Worm (Caenorhabditis elegans): ENCODE results near the gene D2096.13.

D2096.13 gene

ce11 chrIV:8339636-8340035 lies 18.8 kb downstream of the D2096.13 start, which contains the start of gene lgc-6:
Gene lgc-6 (plus strand): TSS chrIV:8339936.
- TF ChIP-seq B0310.2 (tag; optimal IDR thresholded peaks at IDR 0.05) (no peak), tbx-37 (GFP tag; conservative IDR thresholded peaks at IDR 0.05) (no peak), ceh-13 (GFP tag; optimal IDR thresholded peaks at IDR 0.05) (no peak), tra-4 (tag; optimal IDR thresholded peaks at IDR 0.05) (no peak)

- TF ChIP-seq ceh-36 (tag; optimal IDR thresholded peaks at IDR 0.05), result peak; percentile 69
- TF ChIP-seq F13C5.2 (tag; optimal IDR thresholded peaks at IDR 0.05), result peak; percentile 18
- TF ChIP-seq pes-1 (GFP tag; IDR thresholded peaks at IDR 0.05), result peak; percentile 76
- TF ChIP-seq hmg-4 (GFP tag; optimal IDR thresholded peaks at IDR 0.05), result peak; percentile 41
- TF ChIP-seq tbx-11 (GFP tag; IDR thresholded peaks at IDR 0.05), result no peak
- TF ChIP-seq ceh-13 (GFP tag; optimal IDR thresholded peaks at IDR 0.05), result no peak
- peak; percentile 65; the same call in 1 of the 2 replicates for TF ChIP-seq flt-1 (GFP tag; IDR thresholded peaks at IDR 0.05)
- TF ChIP-seq sea-1 (GFP tag; conservative IDR thresholded peaks at IDR 0.05), result peak; percentile 67; the same call in 1 of the 2 replicates
- TF ChIP-seq aly-1 (tag; optimal IDR thresholded peaks at IDR 0.05), result peak; percentile 100
- peak; percentile 78; the same call in 1 of the 2 replicates for TF ChIP-seq scrt-1 (GFP tag; IDR thresholded peaks at IDR 0.05)
- TF ChIP-seq tra-4 (tag; optimal IDR thresholded peaks at IDR 0.05), result peak; percentile 25
- peak; percentile 88 for TF ChIP-seq B0310.2 (tag; optimal IDR thresholded peaks at IDR 0.05)
- TF ChIP-seq ama-1 (optimal IDR thresholded peaks at IDR 0.05), result peak; percentile 99
- no peak for TF ChIP-seq hnd-1 (tag; optimal IDR thresholded peaks at IDR 0.05)
- TF ChIP-seq hmbx-1 (tag; optimal IDR thresholded peaks at IDR 0.05), result peak; percentile 60
- TF ChIP-seq tbx-37 (GFP tag; conservative IDR thresholded peaks at IDR 0.05), result no peak
- no peak for TF ChIP-seq ets-7 (tag; optimal IDR thresholded peaks at IDR 0.05)
Observed at ce11 chrIV:8333988-8334863, 24.2 kb downstream of the D2096.13 start, which contains the start of gene his-32. Gene his-32 (plus strand): TSS chrIV:8334305.

ce11 chrIV:8333954-8333987 lies 24.6 kb downstream of the D2096.13 start, which contains the start of gene his-31:
Gene his-31 (minus strand): TSS chrIV:8333983.
- no peak for TF ChIP-seq sea-1 (GFP tag; conservative IDR thresholded peaks at IDR 0.05)
- no peak for TF ChIP-seq tbx-11 (GFP tag; IDR thresholded peaks at IDR 0.05)

DNA sequence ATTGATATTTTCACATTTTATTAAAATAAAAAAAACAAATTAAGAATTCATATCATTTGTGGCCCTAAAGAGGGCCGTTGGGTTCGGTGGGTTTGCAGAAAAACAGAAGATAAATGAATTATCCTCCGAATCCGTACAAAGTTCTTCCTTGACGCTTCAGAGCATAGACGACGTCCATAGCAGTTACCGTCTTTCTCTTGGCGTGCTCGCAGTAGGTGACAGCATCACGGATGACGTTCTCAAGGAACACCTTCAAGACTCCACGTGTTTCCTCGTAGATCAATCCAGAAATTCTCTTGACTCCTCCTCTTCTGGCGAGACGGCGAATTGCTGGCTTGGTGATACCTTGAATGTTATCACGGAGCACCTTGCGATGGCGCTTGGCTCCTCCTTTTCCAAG lies 24.8 kb downstream of the D2096.13 start:
- TF ChIP-seq F13C5.2 (tag; optimal IDR thresholded peaks at IDR 0.05) (no peak), ama-1 (optimal IDR thresholded peaks at IDR 0.05) (peak; percentile 97), tbx-37 (GFP tag; conservative IDR thresholded peaks at IDR 0.05) (no peak), aly-1 (tag; optimal IDR thresholded peaks at IDR 0.05) (peak; percentile 47), B0310.2 (tag; optimal IDR thresholded peaks at IDR 0.05) (no peak), hnd-1 (tag; optimal IDR thresholded peaks at IDR 0.05) (no peak)

DNA sequence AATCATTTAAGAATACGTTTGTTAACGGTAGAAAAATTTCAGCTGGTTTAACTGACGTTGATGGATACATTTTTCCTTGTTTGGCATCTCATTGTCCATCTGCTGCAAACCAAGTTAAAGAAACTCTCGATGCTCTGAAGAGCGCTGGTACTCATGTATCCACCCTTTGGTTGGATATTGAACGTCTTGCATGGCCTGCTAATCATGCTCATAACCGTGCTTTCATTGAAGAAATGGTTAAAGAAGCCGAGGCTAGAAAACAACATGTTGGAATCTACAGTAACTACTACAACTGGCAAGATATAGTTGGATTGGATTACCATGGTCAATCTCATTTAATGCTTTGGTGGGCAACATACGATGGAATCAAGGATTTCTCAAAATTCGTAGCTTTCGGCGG lies 25.4 kb downstream of the D2096.13 start:
- 0 out of 2 replicates have a peak, but pooled peaks have one; percentile 2 for TF ChIP-seq flt-1 (GFP tag; IDR thresholded peaks at IDR 0.05)
- TF ChIP-seq ets-7 (tag; optimal IDR thresholded peaks at IDR 0.05), result no peak

- TF ChIP-seq aly-1 (tag; optimal IDR thresholded peaks at IDR 0.05) (no peak), tbx-37 (GFP tag; conservative IDR thresholded peaks at IDR 0.05) (no peak), F13C5.2 (tag; optimal IDR thresholded peaks at IDR 0.05) (no peak), sea-1 (GFP tag; conservative IDR thresholded peaks at IDR 0.05) (no peak)
Observed at ce11 chrIV:8332526-8332925, 25.9 kb downstream of the D2096.13 start, which contains the start of gene lys-10. Gene lys-10 (plus strand): TSS chrIV:8332826.

DNA sequence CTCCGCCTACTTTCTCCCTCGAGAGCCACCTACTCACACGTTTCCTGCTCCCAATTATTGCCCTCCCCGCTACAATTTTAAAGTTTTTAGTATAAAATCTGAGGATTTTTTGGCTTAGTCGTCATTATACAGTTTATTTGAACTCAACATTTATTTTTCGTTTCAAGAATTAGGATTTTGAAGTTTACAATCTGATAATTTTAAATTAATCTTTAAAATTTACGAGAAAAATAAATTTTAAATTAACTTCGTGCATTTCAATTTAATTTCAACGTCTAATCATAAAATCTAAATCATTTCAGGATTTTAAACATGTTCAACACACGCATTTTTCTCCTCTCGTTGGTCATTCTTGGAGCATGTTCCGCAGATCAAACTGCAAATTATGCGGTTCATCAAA lies 29.5 kb downstream of the D2096.13 start, which contains the start of gene F35H10.2:
Gene F35H10.2 (plus strand): TSS at position 301 of the 400 bp plus-strand sequence.
- TF ChIP-seq tbx-11 (GFP tag; IDR thresholded peaks at IDR 0.05) (no peak), sea-1 (GFP tag; conservative IDR thresholded peaks at IDR 0.05) (no peak), ama-1 (optimal IDR thresholded peaks at IDR 0.05) (no peak), aly-1 (tag; optimal IDR thresholded peaks at IDR 0.05) (no peak), ceh-36 (tag; optimal IDR thresholded peaks at IDR 0.05) (no peak), hmbx-1 (tag; optimal IDR thresholded peaks at IDR 0.05) (no peak), B0310.2 (tag; optimal IDR thresholded peaks at IDR 0.05) (no peak), flt-1 (GFP tag; IDR thresholded peaks at IDR 0.05) (no peak), scrt-1 (GFP tag; IDR thresholded peaks at IDR 0.05) (no peak), hnd-1 (tag; optimal IDR thresholded peaks at IDR 0.05) (no peak), ceh-13 (GFP tag; optimal IDR thresholded peaks at IDR 0.05) (no peak), ets-7 (tag; optimal IDR thresholded peaks at IDR 0.05) (no peak), hmg-4 (GFP tag; optimal IDR thresholded peaks at IDR 0.05) (no peak), F13C5.2 (tag; optimal IDR thresholded peaks at IDR 0.05) (no peak), tbx-37 (GFP tag; conservative IDR thresholded peaks at IDR 0.05) (no peak), tra-4 (tag; optimal IDR thresholded peaks at IDR 0.05) (no peak)

DNA sequence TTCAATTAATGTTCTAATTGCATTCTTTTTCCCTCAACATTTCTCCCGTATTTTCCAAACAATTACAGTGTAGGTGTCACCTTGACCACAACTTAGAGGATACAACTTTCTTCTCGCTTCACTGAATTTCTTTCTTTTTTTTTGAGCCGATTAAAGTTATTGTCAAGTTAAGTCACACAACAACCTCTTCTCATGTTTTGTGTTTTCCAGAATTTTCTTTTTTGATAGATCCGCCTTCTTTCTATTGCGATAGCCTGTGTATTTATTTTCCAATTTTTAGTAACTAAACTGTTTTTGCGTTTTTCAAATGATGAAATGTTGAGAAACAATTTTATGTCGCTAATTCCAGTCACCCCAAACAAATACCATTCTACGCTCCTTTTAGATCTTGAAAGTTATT lies 32.7 kb downstream of the D2096.13 start, which contains the start of gene F35H10.3:
Gene F35H10.3 (plus strand): TSS at position 301 of the 400 bp plus-strand sequence.
- no peak for TF ChIP-seq pes-1 (GFP tag; IDR thresholded peaks at IDR 0.05)
- TF ChIP-seq hmg-4 (GFP tag; optimal IDR thresholded peaks at IDR 0.05), result no peak
- no peak for TF ChIP-seq F13C5.2 (tag; optimal IDR thresholded peaks at IDR 0.05)
- TF ChIP-seq ama-1 (optimal IDR thresholded peaks at IDR 0.05), result no peak
- TF ChIP-seq ceh-13 (GFP tag; optimal IDR thresholded peaks at IDR 0.05), result no peak
- no peak for TF ChIP-seq hmbx-1 (tag; optimal IDR thresholded peaks at IDR 0.05)
- no peak for TF ChIP-seq B0310.2 (tag; optimal IDR thresholded peaks at IDR 0.05)
- no peak for TF ChIP-seq flt-1 (GFP tag; IDR thresholded peaks at IDR 0.05)
- no peak for TF ChIP-seq tbx-37 (GFP tag; conservative IDR thresholded peaks at IDR 0.05)
- TF ChIP-seq tra-4 (tag; optimal IDR thresholded peaks at IDR 0.05), result no peak
- TF ChIP-seq scrt-1 (GFP tag; IDR thresholded peaks at IDR 0.05), result no peak
- TF ChIP-seq ets-7 (tag; optimal IDR thresholded peaks at IDR 0.05), result no peak
- TF ChIP-seq hnd-1 (tag; optimal IDR thresholded peaks at IDR 0.05), result no peak
- TF ChIP-seq sea-1 (GFP tag; conservative IDR thresholded peaks at IDR 0.05), result no peak
- no peak for TF ChIP-seq aly-1 (tag; optimal IDR thresholded peaks at IDR 0.05)
- TF ChIP-seq ceh-36 (tag; optimal IDR thresholded peaks at IDR 0.05), result no peak
- TF ChIP-seq tbx-11 (GFP tag; IDR thresholded peaks at IDR 0.05), result no peak
